Comparison of ENCODE assay signal across 2 fruit fly cellular contexts in genomic region chr3R:14653039-14653852, dm6.
A peak's percentile ranks its signal among the peaks of the same experiment; 100 is the strongest.
TF ChIP-seq lines count a peak whose summit lies in the region.

No protein-coding gene starts in this region.

TF ChIP-seq in whole organism, embryonic, 481 proteins besides CTCF, POLR2A, EP300 and RAD21 (continued from another document):
- 0 out of 2 replicates have a peak, but pooled peaks have one; percentile 9 for TF ChIP-seq Ptx1 (GFP tag; IDR thresholded peaks at IDR 0.05; lab: Robert Waterston, UW)
- TF ChIP-seq otp (GFP tag; IDR thresholded peaks at IDR 0.05; lab: Robert Waterston, UW): 0 out of 3 replicates have a peak, but pooled peaks have one; percentile 18
- peak; percentile 20 for TF ChIP-seq grn (GFP tag; optimal IDR thresholded peaks at IDR 0.05; lab: Kevin White, UChicago)

TF ChIP-seq in whole organism, prepupa, 60 proteins besides CTCF, POLR2A, EP300 and RAD21 (continued from another document):
- TF ChIP-seq salr (GFP tag; optimal IDR thresholded peaks at IDR 0.05; lab: Kevin White, UChicago) (no peak), CG3032 (tag; optimal IDR thresholded peaks at IDR 0.05; lab: Kevin White, UChicago) (no peak), CG6808 (GFP tag; optimal IDR thresholded peaks at IDR 0.05; lab: Kevin White, UChicago) (peak; percentile 32), CG8632 (GFP tag; optimal IDR thresholded peaks at IDR 0.05; lab: Kevin White, UChicago) (no peak), CG16779 (tag; optimal IDR thresholded peaks at IDR 0.05; lab: Kevin White, UChicago) (no peak), cyc (GFP tag; optimal IDR thresholded peaks at IDR 0.05; lab: Kevin White, UChicago) (peak; percentile 28), lz (GFP tag; optimal IDR thresholded peaks at IDR 0.05; lab: Kevin White, UChicago) (no peak), Eip93F (GFP tag; optimal IDR thresholded peaks at IDR 0.05; lab: Kevin White, UChicago) (no peak), fd85E (GFP tag; optimal IDR thresholded peaks at IDR 0.05; lab: Kevin White, UChicago) (no peak), CG8119 (GFP tag; IDR thresholded peaks at IDR 0.05; lab: Robert Waterston, UW) (peak; percentile 35; the same call in 1 of the 3 replicates), CG6792 (GFP tag; optimal IDR thresholded peaks at IDR 0.05; lab: Kevin White, UChicago) (peak; percentile 8), CG32006 (GFP tag; optimal IDR thresholded peaks at IDR 0.05; lab: Kevin White, UChicago) (no peak), dsx (GFP tag; optimal IDR thresholded peaks at IDR 0.05; lab: Kevin White, UChicago; ENCODE audit: poor library complexity, severe bottlenecking) (peak; percentile 60), CG9139 (GFP tag; optimal IDR thresholded peaks at IDR 0.05; lab: Kevin White, UChicago) (peak; percentile 22)
